Worm (Caenorhabditis elegans): ENCODE measurements around the gene K07F5.6.

DNA sequence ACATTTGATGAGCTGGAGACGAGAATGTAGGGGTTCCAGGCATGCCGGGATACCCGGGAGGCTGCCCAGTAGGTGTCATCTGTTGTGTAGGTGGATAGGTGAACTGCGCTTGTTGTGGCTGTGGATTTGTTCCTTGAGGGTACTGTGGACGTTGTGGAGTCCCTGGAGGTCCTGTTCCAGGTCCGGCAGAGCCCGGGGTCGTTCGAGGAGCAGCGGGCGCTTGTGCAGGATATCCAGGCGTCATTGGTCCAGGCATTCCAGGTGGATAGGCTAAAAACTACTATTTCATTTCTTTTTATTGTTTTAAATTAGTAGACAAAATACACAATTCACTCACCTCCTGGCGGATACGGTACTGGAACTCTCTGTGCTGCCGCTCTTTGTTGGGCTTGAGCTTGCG is 51.2 kb downstream of the K07F5.6 start:
- TF ChIP-seq attf-6 (GFP tag; IDR thresholded peaks at IDR 0.05), result no peak
- TF ChIP-seq F22D6.2 (tag; optimal IDR thresholded peaks at IDR 0.05), result no peak
- TF ChIP-seq hlh-26 (GFP tag; conservative IDR thresholded peaks at IDR 0.05), result no peak
- TF ChIP-seq ceh-100 (GFP tag; IDR thresholded peaks at IDR 0.05), result no peak
- TF ChIP-seq somi-1 (GFP tag; optimal IDR thresholded peaks at IDR 0.05), result no peak
- no peak for TF ChIP-seq attf-3 (GFP tag; conservative IDR thresholded peaks at IDR 0.05)
- TF ChIP-seq hmg-20 (GFP tag; IDR thresholded peaks at IDR 0.05), result no peak
- no peak for TF ChIP-seq mcd-1 (GFP tag; IDR thresholded peaks at IDR 0.05)
- TF ChIP-seq ztf-25 (GFP tag; IDR thresholded peaks at IDR 0.05), result no peak
- TF ChIP-seq nhr-80 (tag; optimal IDR thresholded peaks at IDR 0.05), result no peak

Data from whole organism, young adult.